Worm (Caenorhabditis elegans) whole organism, late embryonic: ENCODE results near the gene lsy-27.

Experiments
- C08G9.2 ChIP-seq: sonication (generic microtip); optimal IDR thresholded peaks from 2 replicates; lab custom pipeline; 2016; ENCODE audit warnings: mild to moderate bottlenecking, missing genetic modification characterization, moderate library complexity, missing compliant biosample characterization
- F13H6.1 ChIP-seq: sonication (generic microtip); optimal IDR thresholded peaks from 2 replicates; lab custom pipeline; 2016; ENCODE audit warnings: missing genetic modification characterization, missing compliant biosample characterization
- K09A11.1 ChIP-seq: sonication (generic microtip); optimal IDR thresholded peaks from 2 replicates; lab custom pipeline; 2017; ENCODE audit warnings: antibody characterized with exemption, mild to moderate bottlenecking, missing genetic modification characterization, missing compliant biosample characterization; ENCODE audit not compliant: insufficient read depth
- T23F11.4 ChIP-seq: fragments of 200-800 bp; sonication (Bioruptor generic); optimal IDR thresholded peaks from 2 replicates; lab custom pipeline; 2018; ENCODE audit warnings: mild to moderate bottlenecking, missing genetic modification characterization, missing compliant biosample characterization
- ahr-1 ChIP-seq: sonication (generic microtip); optimal IDR thresholded peaks from 2 replicates; lab custom pipeline; 2016; ENCODE audit warnings: missing genetic modification characterization, missing compliant biosample characterization
- ama-1 ChIP-seq: fragments of 150-350 bp; optimal IDR thresholded peaks from 2 replicates; lab custom pipeline; 2014
- ceh-18 ChIP-seq: sonication (generic microtip); optimal IDR thresholded peaks from 2 replicates; lab custom pipeline; 2016; ENCODE audit warnings: missing genetic modification characterization, missing compliant biosample characterization
- ceh-22 ChIP-seq: sonication (generic microtip); optimal IDR thresholded peaks from 2 replicates; lab custom pipeline; 2017; ENCODE audit warnings: missing biosample characterization, missing genetic modification characterization
- ceh-30 ChIP-seq: fragments of 150-350 bp; optimal IDR thresholded peaks from 2 replicates; lab custom pipeline; 2014; ENCODE audit warnings: missing biosample characterization, missing genetic modification characterization
- ceh-31 ChIP-seq: sonication (generic microtip); optimal IDR thresholded peaks from 2 replicates; lab custom pipeline; 2016; ENCODE audit warnings: missing genetic modification characterization, missing compliant biosample characterization
- ceh-34 ChIP-seq: sonication (generic microtip); optimal IDR thresholded peaks from 2 replicates; lab custom pipeline; 2016; ENCODE audit warnings: mild to moderate bottlenecking, missing genetic modification characterization, missing compliant biosample characterization
- dmd-4 ChIP-seq: sonication (generic microtip); optimal IDR thresholded peaks from 2 replicates; lab custom pipeline; 2016; ENCODE audit warnings: borderline replicate concordance, missing genetic modification characterization, missing compliant biosample characterization
- dve-1 ChIP-seq: sonication (generic microtip); optimal IDR thresholded peaks from 2 replicates; lab custom pipeline; 2017; ENCODE audit warnings: antibody characterized with exemption, mild to moderate bottlenecking, missing genetic modification characterization, missing compliant biosample characterization
- elt-2 ChIP-seq: sonication (generic microtip); optimal IDR thresholded peaks from 2 replicates; lab custom pipeline; 2016; ENCODE audit warnings: missing genetic modification reagents, missing genetic modification characterization, missing compliant biosample characterization
- ets-4 ChIP-seq: sonication (generic microtip); optimal IDR thresholded peaks from 2 replicates; lab custom pipeline; 2016; ENCODE audit warnings: missing genetic modification characterization, missing compliant biosample characterization
- gmeb-2 ChIP-seq: sonication (generic microtip); optimal IDR thresholded peaks from 2 replicates; lab custom pipeline; 2016; ENCODE audit warnings: missing genetic modification characterization, inconsistent platforms, missing compliant biosample characterization
- hlh-13 ChIP-seq: fragments of 200-800 bp; sonication (Bioruptor generic); optimal IDR thresholded peaks from 2 replicates; lab custom pipeline; 2018; ENCODE audit warnings: mild to moderate bottlenecking, missing genetic modification characterization, missing compliant biosample characterization
- hlh-15 ChIP-seq: sonication (generic microtip); optimal IDR thresholded peaks from 2 replicates; lab custom pipeline; 2016; ENCODE audit warnings: missing genetic modification characterization, missing compliant biosample characterization
- hlh-30 ChIP-seq: sonication (generic microtip); optimal IDR thresholded peaks from 2 replicates; lab custom pipeline; 2017; ENCODE audit warnings: antibody characterized with exemption, missing genetic modification characterization, missing compliant biosample characterization; ENCODE audit not compliant: insufficient read depth
- hlh-6 ChIP-seq: sonication (generic microtip); optimal IDR thresholded peaks from 2 replicates; lab custom pipeline; 2016; ENCODE audit warnings: missing genotype, missing genetic modification characterization, missing compliant biosample characterization
- hlh-8 ChIP-seq: sonication (generic microtip); optimal IDR thresholded peaks from 2 replicates; lab custom pipeline; 2016; ENCODE audit warnings: missing genotype, missing genetic modification characterization, missing compliant biosample characterization
- lim-6 ChIP-seq: sonication (generic microtip); optimal IDR thresholded peaks from 2 replicates; lab custom pipeline; 2016; ENCODE audit warnings: missing genetic modification characterization, missing compliant biosample characterization
- mec-3 ChIP-seq: sonication (generic microtip); optimal IDR thresholded peaks from 2 replicates; lab custom pipeline; 2016; ENCODE audit warnings: borderline replicate concordance, missing genetic modification characterization, missing compliant biosample characterization
- nfya-1 ChIP-seq: sonication (generic microtip); optimal IDR thresholded peaks from 2 replicates; lab custom pipeline; 2017; ENCODE audit warnings: missing genetic modification characterization, mild to moderate bottlenecking, missing compliant biosample characterization, antibody characterized with exemption, moderate library complexity
- nhr-11 ChIP-seq: fragments of 150-350 bp; optimal IDR thresholded peaks from 2 replicates; lab custom pipeline; 2014; ENCODE audit warnings: missing biosample characterization, missing genetic modification characterization
- nhr-232 ChIP-seq: sonication (generic microtip); optimal IDR thresholded peaks from 2 replicates; lab custom pipeline; 2016; ENCODE audit warnings: missing genetic modification characterization, missing compliant biosample characterization
- pat-9 ChIP-seq: fragments of 200-800 bp; sonication (Bioruptor generic); optimal IDR thresholded peaks from 2 replicates; lab custom pipeline; 2018; ENCODE audit warnings: mild to moderate bottlenecking, missing genetic modification characterization, moderate library complexity, missing compliant biosample characterization
- pax-1 ChIP-seq: fragments of 150-350 bp; optimal IDR thresholded peaks from 2 replicates; lab custom pipeline; 2014; ENCODE audit warnings: missing biosample characterization, missing genetic modification characterization
- pha-2 ChIP-seq: sonication (generic microtip); optimal IDR thresholded peaks from 2 replicates; lab custom pipeline; 2017; ENCODE audit warnings: mild to moderate bottlenecking, missing genetic modification characterization, missing compliant biosample characterization
- pros-1 ChIP-seq: fragments of 150-350 bp; optimal IDR thresholded peaks from 2 replicates; lab custom pipeline; 2014; ENCODE audit warnings: missing biosample characterization, missing genetic modification reagents, missing genetic modification characterization
- sox-2 ChIP-seq: fragments of 200-800 bp; sonication (Bioruptor generic); IDR thresholded peaks from 2 replicates; pipeline ENCODE4 v1.3.6; 2022; ENCODE audit warnings: missing genetic modification reagents, missing genetic modification characterization, missing compliant biosample characterization
- syd-9 ChIP-seq: sonication (generic microtip); optimal IDR thresholded peaks from 2 replicates; lab custom pipeline; 2016; ENCODE audit warnings: mild to moderate bottlenecking, missing genetic modification characterization, moderate library complexity, missing compliant biosample characterization
- tbx-2 ChIP-seq: sonication (generic microtip); optimal IDR thresholded peaks from 2 replicates; lab custom pipeline; 2016; ENCODE audit warnings: missing genetic modification characterization, missing compliant biosample characterization
- tbx-7 ChIP-seq: sonication (generic microtip); optimal IDR thresholded peaks from 2 replicates; lab custom pipeline; 2016; ENCODE audit warnings: missing genotype, missing genetic modification characterization, missing compliant biosample characterization
- ttx-3 ChIP-seq: sonication (generic microtip); optimal IDR thresholded peaks from 2 replicates; lab custom pipeline; 2016; ENCODE audit warnings: missing genetic modification reagents, missing genetic modification characterization, missing compliant biosample characterization
- unc-3 ChIP-seq, 2 experiments: fragments of 200-800 bp in 1 of 2; sonication (Bioruptor generic) in 1 of 2; sonication (generic microtip) in 1 of 2; conservative IDR thresholded peaks in 1 of 2; optimal IDR thresholded peaks in 1 of 2; 2 replicates each; pipeline versions ENCODE4 v1.3.6 to Lab custom; 2016 to 2022; ENCODE audit warnings: missing compliant biosample characterization in 2 of 2, missing genetic modification characterization in 2 of 2, missing genetic modification reagents in 1 of 2
- unc-55 ChIP-seq: sonication (generic microtip); optimal IDR thresholded peaks from 2 replicates; lab custom pipeline; 2017; ENCODE audit warnings: missing biosample characterization, missing genetic modification reagents, missing genetic modification characterization
- ztf-16 ChIP-seq: sonication (generic microtip); optimal IDR thresholded peaks from 2 replicates; lab custom pipeline; 2017; ENCODE audit warnings: missing genetic modification characterization, missing compliant biosample characterization

lsy-27 gene

ce11 chrV:17317786-17318185, 32.2 kb downstream of the lsy-27 start, which contains the start of gene srz-58:
Gene srz-58 (plus strand): TSS chrV:17318147.
- no peak for TF ChIP-seq ceh-22 (tag; lab: Kevin White, UChicago)
- no peak for TF ChIP-seq F13H6.1 (tag; lab: Kevin White, UChicago)
- TF ChIP-seq ceh-30 (tag; lab: Kevin White, UChicago), result no peak
- TF ChIP-seq tbx-7 (tag; lab: Kevin White, UChicago), result no peak
- TF ChIP-seq ttx-3 (tag; lab: Kevin White, UChicago), result no peak
- TF ChIP-seq unc-3 (GFP tag; conservative IDR thresholded peaks at IDR 0.05; lab: Robert Waterston, UW), result no peak
- TF ChIP-seq unc-3 (tag; optimal IDR thresholded peaks at IDR 0.05; lab: Kevin White, UChicago), result no peak
- no peak for TF ChIP-seq C08G9.2 (tag; lab: Kevin White, UChicago)
- no peak for TF ChIP-seq nhr-11 (tag; lab: Kevin White, UChicago)
- TF ChIP-seq K09A11.1 (tag; lab: Kevin White, UChicago), result no peak
- no peak for TF ChIP-seq hlh-30 (tag; lab: Kevin White, UChicago)

- TF ChIP-seq dve-1 (tag; lab: Kevin White, UChicago), result no peak
- no peak for TF ChIP-seq pha-2 (tag; lab: Kevin White, UChicago)
- no peak for TF ChIP-seq hlh-13 (GFP tag; lab: Kevin White, UChicago)
- no peak for TF ChIP-seq tbx-2 (tag; lab: Kevin White, UChicago)
- no peak for TF ChIP-seq nfya-1 (tag; lab: Kevin White, UChicago)
Observed at ce11 chrV:17317297-17317696, 32.7 kb downstream of the lsy-27 start.

ce11 chrV:17315063-17315462, 34.9 kb downstream of the lsy-27 start, which contains the start of gene F31E9.6:
Gene F31E9.6 (minus strand): TSS chrV:17315153.
- TF ChIP-seq pat-9 (tag; lab: Kevin White, UChicago) (no peak), ets-4 (no peak), nfya-1 (tag; lab: Kevin White, UChicago) (no peak), ztf-16 (no peak), T23F11.4 (GFP tag; lab: Kevin White, UChicago) (no peak), ceh-34 (tag; lab: Kevin White, UChicago) (no peak), pax-1 (tag; lab: Kevin White, UChicago) (no peak), syd-9 (no peak), C08G9.2 (tag; lab: Kevin White, UChicago) (no peak), sox-2 (no peak), elt-2 (tag; lab: Kevin White, UChicago) (no peak), gmeb-2 (tag; lab: Kevin White, UChicago) (no peak), mec-3 (tag; lab: Kevin White, UChicago) (no peak), ama-1 (lab: Kevin White, UChicago) (no peak), unc-55 (GFP tag; lab: Kevin White, UChicago) (no peak), ceh-31 (no peak), ahr-1 (no peak), ceh-22 (tag; lab: Kevin White, UChicago) (no peak), nhr-232 (tag; lab: Kevin White, UChicago) (no peak), nhr-11 (tag; lab: Kevin White, UChicago) (no peak)

ce11 chrV:17312386-17312785, 37.6 kb downstream of the lsy-27 start, which contains the start of gene Y61B8B.3:
Gene Y61B8B.3 (minus strand): TSS chrV:17312486.
- TF ChIP-seq unc-3 (GFP tag; conservative IDR thresholded peaks at IDR 0.05; lab: Robert Waterston, UW) (no peak), unc-3 (tag; optimal IDR thresholded peaks at IDR 0.05; lab: Kevin White, UChicago) (no peak), F13H6.1 (tag; lab: Kevin White, UChicago) (no peak), hlh-15 (tag; lab: Kevin White, UChicago) (no peak), hlh-13 (GFP tag; lab: Kevin White, UChicago) (no peak), hlh-6 (tag; lab: Kevin White, UChicago) (no peak), unc-55 (GFP tag; lab: Kevin White, UChicago) (no peak), nhr-11 (tag; lab: Kevin White, UChicago) (no peak), pros-1 (tag; lab: Kevin White, UChicago) (no peak), lim-6 (tag; lab: Kevin White, UChicago) (no peak), hlh-8 (no peak), ceh-18 (no peak), T23F11.4 (GFP tag; lab: Kevin White, UChicago) (no peak), dmd-4 (tag; lab: Kevin White, UChicago) (no peak)
